Worm (Caenorhabditis elegans) whole organism, L1 larva: ENCODE measurements around the gene ints-2.
A peak's percentile ranks its signal among the peaks of the same experiment; 100 is the strongest.
"Not testable (repeated sequence)": the region's sequence is repeated elsewhere in the genome, so short reads cannot be mapped to it uniquely, and the experiment has no call there.

ENCODE experiments used
- C04F5.9 ChIP-seq: sonication (generic microtip); optimal IDR thresholded peaks from 2 replicates; lab custom pipeline; 2016; ENCODE audit warnings: missing genetic modification characterization, missing compliant biosample characterization
- C34B4.2 ChIP-seq: sonication (generic microtip); optimal IDR thresholded peaks from 2 replicates; lab custom pipeline; 2017; ENCODE audit warnings: mild to moderate bottlenecking, missing genetic modification characterization, missing compliant biosample characterization
- F16B12.6 ChIP-seq: fragments of 150-350 bp; optimal IDR thresholded peaks from 2 replicates; lab custom pipeline; 2014; ENCODE audit warnings: missing biosample characterization, missing genetic modification characterization
- blmp-1 ChIP-seq: fragments of 150-350 bp; optimal IDR thresholded peaks from 2 replicates; lab custom pipeline; 2014; ENCODE audit warnings: missing biosample characterization, missing genetic modification characterization
- ceh-82 ChIP-seq, 3 experiments: fragments of 150-350 bp in 1 of 3; sonication (generic microtip) in 2 of 3; optimal IDR thresholded peaks; 2 replicates each; lab custom pipeline; 2014 to 2017; ENCODE audit warnings: missing biosample characterization in 3 of 3, missing genetic modification characterization in 3 of 3
- ceh-88 ChIP-seq: fragments of 200-800 bp; sonication (Bioruptor generic); IDR thresholded peaks from 2 replicates; pipeline ENCODE4 v1.3.6; 2022; ENCODE audit warnings: missing genetic modification characterization, missing compliant biosample characterization
- efl-1 ChIP-seq, 4 experiments: fragments of 150-350 bp; optimal IDR thresholded peaks in 3 of 4; peaks in 1 of 4; 1 replicate in 1 of 4; 2 replicates in 3 of 4; lab custom pipeline; 2014; ENCODE audit warnings: missing biosample characterization in 2 of 4, missing genetic modification characterization in 2 of 4, missing genetic modification reagents in 2 of 4
- elt-2 ChIP-seq: sonication (generic microtip); optimal IDR thresholded peaks from 2 replicates; lab custom pipeline; 2016; ENCODE audit warnings: missing genetic modification characterization, mild to moderate bottlenecking, inconsistent platforms, missing compliant biosample characterization, missing genetic modification reagents
- elt-3 ChIP-seq, 6 experiments: fragments of 150-350 bp in 1 of 6; sonication (generic microtip); optimal IDR thresholded peaks; 2 replicates each; lab custom pipeline; 2017 to 2018; ENCODE audit warnings: missing biosample characterization in 6 of 6, missing genetic modification characterization in 6 of 6, inconsistent platforms in 1 of 6
- fkh-4 ChIP-seq: sonication (generic microtip); optimal IDR thresholded peaks from 2 replicates; lab custom pipeline; 2016; ENCODE audit warnings: missing compliant biosample characterization, missing genetic modification characterization, borderline replicate concordance
- fkh-8 ChIP-seq: sonication (generic microtip); optimal IDR thresholded peaks from 2 replicates; lab custom pipeline; 2016; ENCODE audit warnings: mild to moderate bottlenecking, missing genetic modification characterization, missing compliant biosample characterization
- fos-1 ChIP-seq: fragments of 150-350 bp; optimal IDR thresholded peaks from 2 replicates; lab custom pipeline; 2014; ENCODE audit warnings: missing biosample characterization, missing genetic modification characterization
- grh-1 ChIP-seq: fragments of 200-800 bp; sonication (Bioruptor generic); IDR thresholded peaks from 2 replicates; pipeline ENCODE4 v1.3.6; 2022; ENCODE audit warnings: missing genetic modification reagents, missing genetic modification characterization, missing compliant biosample characterization
- hlh-17 ChIP-seq: fragments of 200-800 bp; sonication (Bioruptor generic); optimal IDR thresholded peaks from 2 replicates; lab custom pipeline; 2018; ENCODE audit warnings: missing genetic modification characterization, mild to moderate bottlenecking, missing compliant biosample characterization, moderate library complexity, borderline replicate concordance
- hlh-4 ChIP-seq: sonication (generic microtip); optimal IDR thresholded peaks from 2 replicates; lab custom pipeline; 2016; ENCODE audit warnings: mild to moderate bottlenecking, missing genetic modification characterization, missing compliant biosample characterization
- irx-1 ChIP-seq: sonication (generic microtip); optimal IDR thresholded peaks from 2 replicates; lab custom pipeline; 2016; ENCODE audit warnings: missing genetic modification characterization, missing compliant biosample characterization
- isw-1 ChIP-seq: fragments of 200-800 bp; sonication (Bioruptor generic); IDR thresholded peaks from 2 replicates; pipeline ENCODE4 v1.3.6; 2022; ENCODE audit warnings: missing genetic modification characterization, missing compliant biosample characterization
- lin-13 ChIP-seq: fragments of 150-350 bp; optimal IDR thresholded peaks from 2 replicates; lab custom pipeline; 2014; ENCODE audit warnings: missing biosample characterization, missing genetic modification reagents, missing genetic modification characterization
- lin-14 ChIP-seq: fragments of 200-800 bp; sonication (Bioruptor generic); optimal IDR thresholded peaks from 2 replicates; lab custom pipeline; 2018; ENCODE audit warnings: mild to moderate bottlenecking, missing genetic modification characterization, moderate library complexity, missing compliant biosample characterization
- lin-39 ChIP-seq: fragments of 150-350 bp; optimal IDR thresholded peaks from 2 replicates; lab custom pipeline; 2014; ENCODE audit warnings: missing biosample characterization, missing genetic modification reagents, missing genetic modification characterization
- lsy-2 ChIP-seq, 2 experiments: fragments of 150-350 bp; optimal IDR thresholded peaks; 2 replicates each; lab custom pipeline; 2014; ENCODE audit warnings: missing biosample characterization in 2 of 2, missing genetic modification characterization in 2 of 2
- mdl-1 ChIP-seq, 2 experiments: fragments of 150-350 bp; optimal IDR thresholded peaks; 2 replicates each; lab custom pipeline; 2014 to 2017; ENCODE audit warnings: missing biosample characterization in 2 of 2, missing genetic modification characterization in 2 of 2, inconsistent platforms in 1 of 2
- mef-2 ChIP-seq: fragments of 150-350 bp; optimal IDR thresholded peaks from 2 replicates; lab custom pipeline; 2014; ENCODE audit warnings: missing biosample characterization, missing genetic modification characterization
- nhr-11 ChIP-seq: fragments of 150-350 bp; optimal IDR thresholded peaks from 2 replicates; lab custom pipeline; 2014; ENCODE audit warnings: missing biosample characterization, missing genetic modification characterization
- nhr-12 ChIP-seq: sonication (generic microtip); optimal IDR thresholded peaks from 2 replicates; lab custom pipeline; 2017; ENCODE audit warnings: missing biosample characterization, missing genetic modification characterization
- nhr-19 ChIP-seq: fragments of 200-800 bp; sonication (Bioruptor generic); conservative IDR thresholded peaks from 2 replicates; pipeline ENCODE4 v1.3.6; 2022; ENCODE audit warnings: missing genetic modification characterization, missing compliant biosample characterization
- nhr-20 ChIP-seq: sonication (generic microtip); optimal IDR thresholded peaks from 2 replicates; lab custom pipeline; 2016; ENCODE audit warnings: mild to moderate bottlenecking, missing genetic modification characterization, missing compliant biosample characterization
- nhr-237 ChIP-seq: fragments of 150-350 bp; optimal IDR thresholded peaks from 2 replicates; lab custom pipeline; 2014; ENCODE audit warnings: missing biosample characterization, missing genetic modification characterization
- nhr-47 ChIP-seq: sonication (generic microtip); optimal IDR thresholded peaks from 2 replicates; lab custom pipeline; 2016; ENCODE audit warnings: mild to moderate bottlenecking, missing genetic modification characterization, moderate library complexity, missing compliant biosample characterization
- nhr-71 ChIP-seq: sonication (generic microtip); optimal IDR thresholded peaks from 2 replicates; lab custom pipeline; 2016; ENCODE audit warnings: mild to moderate bottlenecking, missing genetic modification characterization, moderate library complexity, missing compliant biosample characterization
- nhr-77 ChIP-seq: fragments of 150-350 bp; optimal IDR thresholded peaks from 2 replicates; lab custom pipeline; 2014; ENCODE audit warnings: missing biosample characterization, missing genetic modification characterization
- nhr-85 ChIP-seq: sonication (generic microtip); peaks from one replicate; lab custom pipeline; 2016; ENCODE audit warnings: missing genetic modification characterization, inconsistent platforms, missing compliant biosample characterization
- pax-3 ChIP-seq: fragments of 200-800 bp; sonication (Bioruptor generic); optimal IDR thresholded peaks from 2 replicates; lab custom pipeline; 2018; ENCODE audit warnings: mild to moderate bottlenecking, missing genetic modification characterization, moderate library complexity, missing compliant biosample characterization
- rnt-1 ChIP-seq: sonication (generic microtip); optimal IDR thresholded peaks from 2 replicates; lab custom pipeline; 2016; ENCODE audit warnings: mild to moderate bottlenecking, missing genetic modification characterization, moderate library complexity, missing compliant biosample characterization
- skn-1 ChIP-seq: fragments of 150-350 bp; optimal IDR thresholded peaks from 2 replicates; lab custom pipeline; 2014; ENCODE audit warnings: missing biosample characterization, missing genetic modification characterization
- snpc-4 ChIP-seq: fragments of 150-350 bp; optimal IDR thresholded peaks from 2 replicates; lab custom pipeline; 2014; ENCODE audit warnings: missing biosample characterization, missing genetic modification characterization
- sox-4 ChIP-seq: sonication (generic microtip); optimal IDR thresholded peaks from 2 replicates; lab custom pipeline; 2016; ENCODE audit warnings: missing genetic modification characterization, missing compliant biosample characterization
- sptf-1 ChIP-seq: fragments of 150-350 bp; optimal IDR thresholded peaks from 2 replicates; lab custom pipeline; 2014; ENCODE audit warnings: missing biosample characterization, missing genetic modification characterization
- swsn-7 ChIP-seq: sonication (generic microtip); optimal IDR thresholded peaks from 2 replicates; lab custom pipeline; 2016; ENCODE audit warnings: missing genetic modification characterization, missing compliant biosample characterization
- unc-62 ChIP-seq: fragments of 150-350 bp; optimal IDR thresholded peaks from 2 replicates; lab custom pipeline; 2014; ENCODE audit warnings: missing biosample characterization, missing genetic modification reagents, missing genetic modification characterization
- unc-98 ChIP-seq: fragments of 200-800 bp; sonication (Bioruptor generic); IDR thresholded peaks from 2 replicates; pipeline ENCODE4 v1.3.6; 2022; ENCODE audit warnings: missing genetic modification characterization, missing compliant biosample characterization
- vab-15 ChIP-seq: sonication (generic microtip); optimal IDR thresholded peaks from 2 replicates; lab custom pipeline; 2017; ENCODE audit warnings: missing genotype, mild to moderate bottlenecking, missing genetic modification characterization, missing compliant biosample characterization
- ztf-4 ChIP-seq: fragments of 150-350 bp; optimal IDR thresholded peaks from 2 replicates; lab custom pipeline; 2014; ENCODE audit warnings: missing biosample characterization, missing genetic modification characterization

Gene ints-2

ce11 chrV:14200086-14200485 lies 14.6 kb downstream of the ints-2 start (continued):
- TF ChIP-seq nhr-77 (tag; lab: Kevin White, UChicago) (peak; percentile 93), irx-1 (tag; lab: Kevin White, UChicago) (peak; percentile 85), snpc-4 (tag; lab: Kevin White, UChicago) (peak; percentile 87), nhr-11 (tag; lab: Kevin White, UChicago) (peak; percentile 93), unc-62 (GFP tag; lab: Kevin White, UChicago) (no peak), fos-1 (tag; lab: Kevin White, UChicago) (peak; percentile 64), rnt-1 (tag; lab: Kevin White, UChicago) (peak; percentile 88), sptf-1 (tag; lab: Kevin White, UChicago) (no peak), mef-2 (peak; percentile 91), unc-98 (peak; percentile 74), nhr-47 (tag; lab: Kevin White, UChicago) (peak; percentile 91), nhr-19 (GFP tag; lab: Robert Waterston, UW) (peak; percentile 90), swsn-7 (tag; lab: Kevin White, UChicago) (peak; percentile 91), isw-1 (GFP tag; lab: Robert Waterston, UW) (peak; percentile 84)

DNA sequence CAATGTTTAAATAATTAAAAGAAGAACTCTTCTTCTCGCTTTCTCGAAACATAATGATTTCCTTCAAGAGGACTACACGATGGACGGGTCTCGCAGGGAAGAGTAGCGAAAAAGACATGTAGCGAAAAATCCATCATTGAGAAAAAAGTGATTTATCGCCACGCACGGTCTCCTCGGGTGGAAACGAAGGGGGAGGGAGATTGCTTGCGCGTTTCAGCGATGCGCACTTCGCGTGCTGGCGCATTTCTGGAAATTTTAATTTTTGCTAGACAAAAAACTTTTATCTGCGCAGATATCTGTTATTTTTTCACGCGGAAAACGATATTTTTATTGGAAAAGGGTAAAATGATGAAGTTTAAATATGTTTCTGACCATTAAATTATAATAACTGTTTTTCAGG lies 18.3 kb downstream of the ints-2 start:
- peak; percentile 59 for TF ChIP-seq grh-1 (GFP tag; lab: Robert Waterston, UW)
- TF ChIP-seq nhr-19 (GFP tag; lab: Robert Waterston, UW): peak; percentile 68

DNA sequence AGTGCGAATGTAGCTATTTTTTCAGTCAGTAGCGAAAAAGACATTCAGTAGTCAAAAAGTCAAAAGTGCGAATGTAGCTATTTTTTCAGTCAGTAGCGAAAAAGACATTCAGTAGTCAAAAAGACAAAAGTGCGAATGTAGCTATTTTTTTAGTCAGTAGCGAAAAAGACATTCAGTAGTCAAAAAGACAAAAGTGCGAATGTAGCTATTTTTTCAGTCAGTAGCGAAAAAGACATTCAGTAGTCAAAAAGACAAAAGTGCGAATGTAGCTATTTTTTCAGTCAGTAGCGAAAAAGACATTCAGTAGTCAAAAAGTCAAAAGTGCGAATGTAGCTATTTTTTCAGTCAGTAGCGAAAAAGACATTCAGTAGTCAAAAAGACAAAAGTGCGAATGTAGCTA lies 19.7 kb downstream of the ints-2 start, which contains the start of gene T16A9.3:
T16A9.3 (plus strand) TSS at position 301 of the 400 bp plus-strand sequence.
- TF ChIP-seq C34B4.2, skn-1, lin-39 (tag; lab: Kevin White, UChicago): not testable (repeated sequence)

DNA sequence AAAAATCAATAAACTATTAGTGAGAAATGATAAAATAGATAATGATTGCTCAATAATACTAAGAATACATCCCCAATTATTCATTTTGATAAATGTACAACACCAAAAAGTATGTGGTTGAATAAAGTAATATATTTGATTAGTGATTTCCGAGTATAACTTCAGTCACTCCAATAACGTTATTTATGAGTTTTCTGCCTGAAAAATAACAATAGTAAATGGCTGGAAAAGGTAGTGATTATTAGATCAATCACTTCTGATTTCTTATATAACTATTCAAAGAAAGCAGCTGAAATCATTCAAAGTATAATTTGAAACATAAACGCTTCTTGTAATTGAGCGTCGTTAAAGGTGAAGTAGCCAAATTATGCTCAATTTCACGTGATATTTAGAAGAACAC lies 25.3 kb downstream of the ints-2 start, which contains the start of gene str-230:
str-230 (minus strand) TSS at position 101 of the 400 bp plus-strand sequence.
- peak; percentile 24 for TF ChIP-seq nhr-71
- no peak for TF ChIP-seq lin-13 (GFP tag; lab: Kevin White, UChicago)
- peak; percentile 30 for TF ChIP-seq nhr-47 (tag; lab: Kevin White, UChicago)
- TF ChIP-seq efl-1 (optimal IDR thresholded peaks at IDR 0.05; lab: Kevin White, UChicago): no peak
- TF ChIP-seq efl-1 (GFP tag; optimal IDR thresholded peaks at IDR 0.05 in 1 of 2; lab: Kevin White, UChicago): no peak
- TF ChIP-seq mdl-1 (tag; optimal IDR thresholded peaks at IDR 0.05; lab: Kevin White, UChicago): no peak
- TF ChIP-seq sox-4 (tag; lab: Kevin White, UChicago): no peak
- no peak for TF ChIP-seq fkh-4 (tag; lab: Kevin White, UChicago)
- TF ChIP-seq hlh-4 (tag; lab: Kevin White, UChicago): peak; percentile 38

- TF ChIP-seq hlh-17 (GFP tag; lab: Kevin White, UChicago) (no peak), mef-2 (no peak), elt-3 (tag; optimal IDR thresholded peaks at IDR 0.05; lab: Kevin White, UChicago) (peak in 2 of 6 experiments; percentile 29 to 94), nhr-77 (tag; lab: Kevin White, UChicago) (no peak), vab-15 (tag; lab: Kevin White, UChicago) (no peak), elt-2 (tag; lab: Kevin White, UChicago) (peak; percentile 78), C04F5.9 (tag; lab: Kevin White, UChicago) (no peak), nhr-47 (tag; lab: Kevin White, UChicago) (no peak), nhr-19 (GFP tag; lab: Robert Waterston, UW) (0 out of 2 replicates have a peak, but pooled peaks have one; percentile 20), nhr-11 (tag; lab: Kevin White, UChicago) (no peak), efl-1 (optimal IDR thresholded peaks at IDR 0.05; lab: Kevin White, UChicago) (no peak), efl-1 (GFP tag; optimal IDR thresholded peaks at IDR 0.05 in 1 of 2; lab: Kevin White, UChicago) (peak in 1 of 2 experiments; percentile 84), ztf-4 (tag; lab: Kevin White, UChicago) (no peak), skn-1 (tag; lab: Kevin White, UChicago) (no peak), ceh-88 (GFP tag; lab: Robert Waterston, UW) (no peak), nhr-85 (tag; lab: Kevin White, UChicago) (peak; percentile 70), pax-3 (tag; lab: Kevin White, UChicago) (no peak), lin-14 (GFP tag; lab: Kevin White, UChicago) (peak; percentile 68), hlh-4 (tag; lab: Kevin White, UChicago) (no peak), fkh-8 (tag; lab: Kevin White, UChicago) (no peak), nhr-237 (tag; lab: Kevin White, UChicago) (no peak), blmp-1 (peak; percentile 90), F16B12.6 (tag; lab: Kevin White, UChicago) (no peak), nhr-12 (no peak), ceh-82 (tag; optimal IDR thresholded peaks at IDR 0.05; lab: Kevin White, UChicago) (no peak), nhr-20 (tag; lab: Kevin White, UChicago) (peak; percentile 57), lsy-2 (tag; optimal IDR thresholded peaks at IDR 0.05; lab: Kevin White, UChicago) (peak in 1 of 2 experiments; percentile 13)
Observed at ce11 chrV:14212813-14213212, 27.3 kb downstream of the ints-2 start.
